Worm (Caenorhabditis elegans) whole organism, L4 larva: Measurements from ENCODE around the gene hpo-30.

Experiments used
- D1046.2 ChIP-seq: fragments of 200-800 bp; sonication (Bioruptor generic); IDR thresholded peaks from 2 replicates; pipeline ENCODE4 v1.3.6; 2022; ENCODE audit warnings: missing genetic modification characterization, missing compliant biosample characterization
- F10B5.3 ChIP-seq: sonication (generic microtip); optimal IDR thresholded peaks from 2 replicates; lab custom pipeline; 2016; ENCODE audit warnings: mild to moderate bottlenecking, missing genetic modification characterization, missing compliant biosample characterization
- R02D3.7 ChIP-seq: fragments of 150-350 bp; sonication (generic microtip); optimal IDR thresholded peaks from 3 replicates; lab custom pipeline; 2014; ENCODE audit warnings: missing biosample characterization, missing genetic modification characterization
- Y48G9A.11 ChIP-seq: fragments of 200-800 bp; sonication (Bioruptor generic); IDR thresholded peaks from 2 replicates; pipeline ENCODE4 v1.3.6; 2022; ENCODE audit warnings: missing genetic modification reagents, missing genetic modification characterization, missing compliant biosample characterization
- Y5F2A.4 ChIP-seq: fragments of 200-800 bp; sonication (Bioruptor generic); optimal IDR thresholded peaks from 2 replicates; lab custom pipeline; 2018; ENCODE audit warnings: mild to moderate bottlenecking, missing genetic modification characterization, missing compliant biosample characterization
- ZK337.2 ChIP-seq: fragments of 200-800 bp; sonication (Bioruptor generic); IDR thresholded peaks from 2 replicates; pipeline ENCODE4 v1.3.6; 2022; ENCODE audit warnings: missing genetic modification reagents, missing genetic modification characterization, missing compliant biosample characterization
- aha-1 ChIP-seq: fragments of 150-350 bp; peaks from one replicate; lab custom pipeline; 2014; ENCODE audit warnings: missing biosample characterization, missing genetic modification characterization
- aly-2 ChIP-seq: sonication (generic microtip); optimal IDR thresholded peaks from 2 replicates; lab custom pipeline; 2018; ENCODE audit warnings: missing biosample characterization, missing genetic modification characterization
- attf-4 ChIP-seq: sonication (generic microtip); optimal IDR thresholded peaks from 3 replicates; lab custom pipeline; 2017; ENCODE audit warnings: missing biosample characterization, missing genetic modification characterization
- ceh-62 ChIP-seq: sonication (generic microtip); optimal IDR thresholded peaks from 2 replicates; lab custom pipeline; 2017; ENCODE audit warnings: missing biosample characterization, missing genetic modification characterization
- ceh-82 ChIP-seq: sonication (generic microtip); optimal IDR thresholded peaks from 2 replicates; lab custom pipeline; 2017; ENCODE audit warnings: missing biosample characterization, missing genetic modification characterization
- cey-2 ChIP-seq: sonication (generic microtip); optimal IDR thresholded peaks from 3 replicates; lab custom pipeline; 2017; ENCODE audit warnings: missing genetic modification characterization, mild to moderate bottlenecking, missing compliant biosample characterization, antibody characterized with exemption, borderline replicate concordance; ENCODE audit not compliant: insufficient read depth
- ctbp-1 ChIP-seq: fragments of 200-800 bp; sonication (Bioruptor generic); IDR thresholded peaks from 2 replicates; pipeline ENCODE4 v1.3.6; 2022; ENCODE audit warnings: missing genetic modification reagents, missing genetic modification characterization, missing compliant biosample characterization
- daf-16 ChIP-seq, 3 experiments: sonication (generic microtip); optimal IDR thresholded peaks; 2 replicates each; lab custom pipeline; 2016 to 2017; ENCODE audit warnings: missing genetic modification characterization in 3 of 3, missing genetic modification reagents in 3 of 3, mild to moderate bottlenecking in 2 of 3, missing compliant biosample characterization in 2 of 3, missing biosample characterization in 1 of 3, moderate library complexity in 1 of 3
- daf-19 ChIP-seq: fragments of 200-800 bp; sonication (Bioruptor generic); conservative IDR thresholded peaks from 2 replicates; pipeline ENCODE4 v1.3.6; 2022; ENCODE audit warnings: missing genetic modification characterization, missing compliant biosample characterization
- daf-8 ChIP-seq: fragments of 200-800 bp; sonication (Bioruptor generic); IDR thresholded peaks from 2 replicates; pipeline ENCODE4 v1.3.6; 2022; ENCODE audit warnings: missing genetic modification characterization, missing compliant biosample characterization
- dmd-6 ChIP-seq: fragments of 200-800 bp; sonication (Bioruptor generic); IDR thresholded peaks from 2 replicates; pipeline ENCODE4 v1.3.6; 2022; ENCODE audit warnings: missing genetic modification reagents, missing genetic modification characterization, missing compliant biosample characterization
- dmd-8 ChIP-seq: fragments of 200-800 bp; sonication (Bioruptor generic); IDR thresholded peaks from 2 replicates; pipeline ENCODE4 v1.3.6; 2022; ENCODE audit warnings: missing genetic modification characterization, missing compliant biosample characterization
- dmd-9 ChIP-seq: fragments of 200-800 bp; sonication (Bioruptor generic); IDR thresholded peaks from 2 replicates; pipeline ENCODE4 v1.3.6; 2022; ENCODE audit warnings: missing genetic modification reagents, missing genetic modification characterization, missing compliant biosample characterization
- dpl-1 ChIP-seq: fragments of 150-350 bp; optimal IDR thresholded peaks from 2 replicates; lab custom pipeline; 2014; ENCODE audit warnings: missing biosample characterization, missing genetic modification reagents, missing genetic modification characterization
- duxl-1 ChIP-seq: sonication (generic microtip); optimal IDR thresholded peaks from 2 replicates; lab custom pipeline; 2016; ENCODE audit warnings: mild to moderate bottlenecking, missing genetic modification characterization, moderate library complexity, missing compliant biosample characterization; ENCODE audit not compliant: poor library complexity
- egl-27 ChIP-seq: sonication (generic microtip); optimal IDR thresholded peaks from 3 replicates; lab custom pipeline; 2017; ENCODE audit warnings: missing biosample characterization, missing genetic modification reagents, missing genetic modification characterization
- hlh-11 ChIP-seq: fragments of 200-800 bp; sonication (Bioruptor generic); optimal IDR thresholded peaks from 2 replicates; lab custom pipeline; 2018; ENCODE audit warnings: mild to moderate bottlenecking, missing genetic modification characterization, missing compliant biosample characterization
- hlh-30 ChIP-seq: sonication (generic microtip); optimal IDR thresholded peaks from 2 replicates; lab custom pipeline; 2017; ENCODE audit warnings: antibody characterized with exemption, mild to moderate bottlenecking, missing genetic modification characterization, missing compliant biosample characterization; ENCODE audit not compliant: insufficient read depth
- lin-1 ChIP-seq: fragments of 200-800 bp; sonication (Bioruptor generic); IDR thresholded peaks from 2 replicates; pipeline ENCODE4 v1.3.6; 2022; ENCODE audit warnings: missing genetic modification reagents, missing genetic modification characterization, missing compliant biosample characterization
- lin-29 ChIP-seq: fragments of 200-800 bp; sonication (Bioruptor generic); IDR thresholded peaks from 2 replicates; pipeline ENCODE4 v1.3.6; 2022; ENCODE audit warnings: missing genetic modification reagents, missing genetic modification characterization, missing compliant biosample characterization
- lin-38 ChIP-seq: fragments of 200-800 bp; sonication (Bioruptor generic); IDR thresholded peaks from 2 replicates; pipeline ENCODE4 v1.3.6; 2022; ENCODE audit warnings: missing genetic modification reagents, missing genetic modification characterization, missing compliant biosample characterization
- lin-39 ChIP-seq: fragments of 150-350 bp; optimal IDR thresholded peaks from 2 replicates; lab custom pipeline; 2014; ENCODE audit warnings: missing biosample characterization, missing genetic modification reagents, missing genetic modification characterization
- lsy-2 ChIP-seq, 2 experiments: fragments of 150-350 bp in 1 of 2; sonication (generic microtip) in 1 of 2; optimal IDR thresholded peaks; 2 replicates each; lab custom pipeline; 2014 to 2017; ENCODE audit warnings: missing biosample characterization in 2 of 2, missing genetic modification characterization in 2 of 2
- mes-2 ChIP-seq: sonication (generic microtip); optimal IDR thresholded peaks from 2 replicates; lab custom pipeline; 2016; ENCODE audit warnings: missing genotype, mild to moderate bottlenecking, missing genetic modification characterization, missing compliant biosample characterization; ENCODE audit not compliant: poor library complexity, severe bottlenecking
- mxl-2 ChIP-seq: fragments of 200-800 bp; sonication (Bioruptor generic); conservative IDR thresholded peaks from 2 replicates; pipeline ENCODE4 v1.3.6; 2022; ENCODE audit warnings: missing genetic modification reagents, missing genetic modification characterization, missing compliant biosample characterization
- nhr-11 ChIP-seq: fragments of 150-350 bp; optimal IDR thresholded peaks from 2 replicates; lab custom pipeline; 2014; ENCODE audit warnings: missing biosample characterization, missing genetic modification characterization
- nhr-237 ChIP-seq: sonication (generic microtip); optimal IDR thresholded peaks from 2 replicates; lab custom pipeline; 2017; ENCODE audit warnings: missing biosample characterization, missing genetic modification characterization
- nhr-41 ChIP-seq: fragments of 200-800 bp; sonication (Bioruptor generic); IDR thresholded peaks from 2 replicates; pipeline ENCODE4 v1.3.6; 2022; ENCODE audit warnings: missing genetic modification reagents, missing genetic modification characterization, missing compliant biosample characterization
- php-3 ChIP-seq: fragments of 200-800 bp; sonication (Bioruptor generic); IDR thresholded peaks from 2 replicates; pipeline ENCODE4 v1.3.6; 2022; ENCODE audit warnings: missing genetic modification reagents, missing genetic modification characterization, missing compliant biosample characterization
- snpc-4 ChIP-seq: fragments of 150-350 bp; optimal IDR thresholded peaks from 2 replicates; lab custom pipeline; 2014; ENCODE audit warnings: missing biosample characterization, missing genetic modification characterization
- spr-1 ChIP-seq: sonication (generic microtip); optimal IDR thresholded peaks from 2 replicates; lab custom pipeline; 2016; ENCODE audit warnings: mild to moderate bottlenecking, missing genetic modification characterization, missing compliant biosample characterization
- spr-3 ChIP-seq: fragments of 200-800 bp; sonication (Bioruptor generic); optimal IDR thresholded peaks from 2 replicates; lab custom pipeline; 2018; ENCODE audit warnings: mild to moderate bottlenecking, missing genetic modification characterization, missing compliant biosample characterization
- vab-7 ChIP-seq: fragments of 200-800 bp; sonication (Bioruptor generic); IDR thresholded peaks from 2 replicates; pipeline ENCODE4 v1.3.6; 2022; ENCODE audit warnings: missing genetic modification reagents, missing genetic modification characterization, missing compliant biosample characterization
- zip-11 ChIP-seq: fragments of 200-800 bp; sonication (Bioruptor generic); IDR thresholded peaks from 2 replicates; pipeline ENCODE4 v1.3.6; 2022; ENCODE audit warnings: missing genetic modification characterization, missing compliant biosample characterization

Gene hpo-30

ce11 chrV:12275714-12276113, 34.4 kb downstream of the hpo-30 start:
- TF ChIP-seq lin-1 (GFP tag; lab: Robert Waterston, UW) (no peak), ZK337.2 (no peak), cey-2 (tag; lab: Kevin White, UChicago) (no peak), dpl-1 (GFP tag; lab: Kevin White, UChicago) (no peak), dmd-6 (GFP tag; lab: Robert Waterston, UW) (no peak), lsy-2 (tag; optimal IDR thresholded peaks at IDR 0.05; lab: Kevin White, UChicago) (no peak), Y5F2A.4 (GFP tag; lab: Kevin White, UChicago) (no peak), ceh-82 (tag; lab: Kevin White, UChicago) (no peak), dmd-8 (GFP tag; lab: Robert Waterston, UW) (no peak), nhr-237 (no peak), daf-8 (GFP tag; lab: Robert Waterston, UW) (no peak), php-3 (GFP tag; lab: Robert Waterston, UW) (no peak), snpc-4 (tag; lab: Kevin White, UChicago) (no peak), spr-3 (no peak), lin-29 (GFP tag; lab: Robert Waterston, UW) (no peak), spr-1 (tag; lab: Kevin White, UChicago) (no peak), duxl-1 (no peak), nhr-41 (GFP tag; lab: Robert Waterston, UW) (no peak), D1046.2 (GFP tag; lab: Robert Waterston, UW) (no peak)

ce11 chrV:12271495-12271894, 38.7 kb downstream of the hpo-30 start, which contains the start of the genes tsfm-1 and capg-2:
Gene tsfm-1 (minus strand): TSS chrV:12271551.
Gene capg-2 (plus strand): TSS chrV:12271873.
- TF ChIP-seq mes-2 (tag; lab: Kevin White, UChicago) = peak; percentile 29
- TF ChIP-seq ctbp-1 (GFP tag; lab: Robert Waterston, UW) = no peak
- TF ChIP-seq php-3 (GFP tag; lab: Robert Waterston, UW) = no peak
- no peak for TF ChIP-seq zip-11 (GFP tag; lab: Robert Waterston, UW)
- no peak for TF ChIP-seq vab-7 (GFP tag; lab: Robert Waterston, UW)
- no peak for TF ChIP-seq R02D3.7 (tag; lab: Kevin White, UChicago)
- no peak for TF ChIP-seq mxl-2 (GFP tag; lab: Robert Waterston, UW)
- TF ChIP-seq ceh-62 (tag; lab: Kevin White, UChicago) = no peak
- TF ChIP-seq hlh-11 (tag; lab: Kevin White, UChicago) = no peak
- no peak for TF ChIP-seq Y48G9A.11 (GFP tag; lab: Robert Waterston, UW)
- TF ChIP-seq snpc-4 (tag; lab: Kevin White, UChicago) = no peak
- peak; percentile 62 for TF ChIP-seq aha-1 (tag; lab: Kevin White, UChicago)
- TF ChIP-seq egl-27 = no peak
- no peak for TF ChIP-seq spr-1 (tag; lab: Kevin White, UChicago)
- TF ChIP-seq daf-19 = no peak
- TF ChIP-seq lin-38 (GFP tag; lab: Robert Waterston, UW) = peak; percentile 84
- no peak for TF ChIP-seq F10B5.3 (tag; lab: Kevin White, UChicago)
- peak; percentile 73 for TF ChIP-seq dpl-1 (GFP tag; lab: Kevin White, UChicago)
- TF ChIP-seq attf-4 (tag; lab: Kevin White, UChicago) = no peak
- no peak for TF ChIP-seq lin-39 (tag; lab: Kevin White, UChicago)
- TF ChIP-seq dmd-9 (GFP tag; lab: Robert Waterston, UW) = no peak

- TF ChIP-seq aly-2 (tag; lab: Kevin White, UChicago) = no peak
- TF ChIP-seq hlh-30 (tag; lab: Kevin White, UChicago) = peak; percentile 6
- TF ChIP-seq dpl-1 (GFP tag; lab: Kevin White, UChicago) = no peak
- peak in 1 of 2 experiments; percentile 23 for TF ChIP-seq daf-16 (GFP tag; optimal IDR thresholded peaks at IDR 0.05; lab: Kevin White, UChicago)
- TF ChIP-seq daf-16 (tag; optimal IDR thresholded peaks at IDR 0.05; lab: Kevin White, UChicago) = no peak
- peak; percentile 17 for TF ChIP-seq nhr-11
Observed at ce11 chrV:12269272-12269767, 40.8 kb downstream of the hpo-30 start, which contains the start of gene twk-24. Gene twk-24 (minus strand): TSS chrV:12269322.
